Fruit fly (Drosophila melanogaster): ENCODE results near the gene CG4820.

dm6 chr3R:11208766-11209331, 7.5 kb upstream of the CG4820 start:
- TF ChIP-seq EcR (GFP tag; optimal IDR thresholded peaks at IDR 0.05) (no peak), Dll (optimal IDR thresholded peaks at IDR 0.05) (no peak), pan (optimal IDR thresholded peaks at IDR 0.05) (no peak)

Data from whole organism.